Fruit fly (Drosophila melanogaster): Measurements from ENCODE around the gene bcd.

DNA sequence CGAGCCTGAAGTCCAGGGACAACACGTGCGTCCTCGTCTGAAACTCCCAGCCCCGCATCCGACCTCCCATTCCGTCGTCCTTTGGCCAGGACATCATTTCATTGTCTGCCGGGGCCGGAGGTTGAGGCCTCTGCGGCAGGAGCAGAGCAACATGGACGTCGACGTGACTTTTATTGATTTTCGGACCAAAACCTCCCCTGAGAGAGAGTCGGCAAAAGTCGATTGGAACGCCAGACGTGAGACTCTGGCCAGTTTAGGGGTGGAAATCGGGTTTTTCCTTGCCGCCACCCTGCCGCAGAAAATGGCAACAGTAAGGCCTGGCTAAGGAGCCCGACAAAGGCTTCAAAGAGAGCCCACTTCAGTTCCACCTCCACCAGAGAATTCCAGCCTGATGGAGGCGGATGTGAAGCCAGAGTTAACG lies 6.9 kb upstream of the bcd start:
- no peak for TF ChIP-seq OdsH (GFP tag; optimal IDR thresholded peaks at IDR 0.05)
- no peak for TF ChIP-seq usp (GFP tag; optimal IDR thresholded peaks at IDR 0.05)
- no peak for TF ChIP-seq CG9705 (GFP tag; optimal IDR thresholded peaks at IDR 0.05)
- TF ChIP-seq Hr83 (GFP tag; optimal IDR thresholded peaks at IDR 0.05; ENCODE audit: poor library complexity, severe bottlenecking), result no peak
- TF ChIP-seq h (GFP tag; optimal IDR thresholded peaks at IDR 0.05), result no peak
- no peak for TF ChIP-seq pan (optimal IDR thresholded peaks at IDR 0.05)

All from whole organism, wandering third instar larva.